Fruit fly (Drosophila melanogaster) whole organism, embryonic: ENCODE results near the gene CG6325.

Source experiments
- CG11093 ChIP-seq: fragments of 200-800 bp; sonication (Bioruptor generic); IDR thresholded peaks from 3 replicates; pipeline ENCODE4 v1.3.6; 2022; ENCODE audit warnings: missing biosample characterization, missing genetic modification characterization
- CG1233 ChIP-seq: fragments of 200-800 bp; sonication (Bioruptor generic); optimal IDR thresholded peaks from 4 replicates; lab custom pipeline; 2018; ENCODE audit warnings: missing biosample characterization, mild to moderate bottlenecking, missing genetic modification characterization
- CG1529 ChIP-seq: fragments of 200-800 bp; sonication (Bioruptor generic); optimal IDR thresholded peaks from 3 replicates; lab custom pipeline; 2018; ENCODE audit warnings: missing biosample characterization, missing genetic modification characterization
- CG15601 ChIP-seq: fragments of 200-800 bp; sonication (Bioruptor generic); optimal IDR thresholded peaks from 3 replicates; lab custom pipeline; 2019; ENCODE audit warnings: missing biosample characterization, mild to moderate bottlenecking, missing genetic modification characterization, moderate library complexity
- CG17186 ChIP-seq: fragments of 200-800 bp; sonication (Bioruptor generic); optimal IDR thresholded peaks from 3 replicates; lab custom pipeline; 2017; ENCODE audit warnings: missing biosample characterization, missing genetic modification reagents, missing genetic modification characterization
- CG17328 ChIP-seq: fragments of 200-800 bp; sonication (Bioruptor generic); IDR thresholded peaks from 2 replicates; pipeline ENCODE4 v1.3.6; 2022; ENCODE audit warnings: missing biosample characterization, missing genetic modification characterization
- CG17385 ChIP-seq: fragments of 200-800 bp; sonication (Bioruptor generic); optimal IDR thresholded peaks from 3 replicates; lab custom pipeline; 2018; ENCODE audit warnings: missing biosample characterization, mild to moderate bottlenecking, missing genetic modification characterization
- CG18764 ChIP-seq: fragments of 200-800 bp; sonication (Bioruptor generic); optimal IDR thresholded peaks from 3 replicates; lab custom pipeline; 2016; ENCODE audit warnings: missing biosample characterization, missing genetic modification characterization
- CG2875 ChIP-seq: fragments of 200-800 bp; sonication (Bioruptor generic); optimal IDR thresholded peaks from 2 replicates; lab custom pipeline; 2017; ENCODE audit warnings: missing biosample characterization, mild to moderate bottlenecking, missing genetic modification characterization, missing genetic modification reagents
- CG33213 ChIP-seq: fragments of 200-800 bp; sonication (Bioruptor generic); optimal IDR thresholded peaks from 3 replicates; lab custom pipeline; 2016; ENCODE audit warnings: missing biosample characterization, missing genetic modification characterization
- CG33557 ChIP-seq: fragments of 200-800 bp; sonication (Bioruptor generic); optimal IDR thresholded peaks from 2 replicates; lab custom pipeline; 2019; ENCODE audit warnings: missing biosample characterization, mild to moderate bottlenecking, missing genetic modification characterization, moderate library complexity
- CG42726 ChIP-seq: fragments of 200-800 bp; sonication (Bioruptor generic); IDR thresholded peaks from 2 replicates; pipeline ENCODE4 v1.3.6; 2022; ENCODE audit warnings: missing biosample characterization, missing genetic modification characterization; ENCODE audit not compliant: partially characterized antibody
- CG4617 ChIP-seq: fragments of 200-800 bp; sonication (Bioruptor generic); optimal IDR thresholded peaks from 3 replicates; lab custom pipeline; 2016; ENCODE audit warnings: missing biosample characterization, missing genetic modification characterization, borderline replicate concordance
- CG6683 ChIP-seq: fragments of 200-800 bp; sonication (Bioruptor generic); optimal IDR thresholded peaks from 2 replicates; lab custom pipeline; 2017; ENCODE audit warnings: missing biosample characterization, mild to moderate bottlenecking, missing genetic modification characterization, missing genetic modification reagents
- CG7928 ChIP-seq: fragments of 200-800 bp; sonication (Bioruptor generic); optimal IDR thresholded peaks from 2 replicates; lab custom pipeline; 2017; ENCODE audit warnings: missing biosample characterization, mild to moderate bottlenecking, missing genetic modification characterization
- CG8924 ChIP-seq: fragments of 200-800 bp; optimal IDR thresholded peaks from 3 replicates; lab custom pipeline; 2019; ENCODE audit warnings: missing biosample characterization, mild to moderate bottlenecking, missing genetic modification characterization, moderate library complexity
- CG9932 ChIP-seq: fragments of 200-800 bp; sonication (Bioruptor generic); IDR thresholded peaks from 2 replicates; pipeline ENCODE4 v1.3.6; 2022; ENCODE audit warnings: missing biosample characterization, missing genetic modification characterization
- HLH3B ChIP-seq: fragments of 200-800 bp; sonication (Bioruptor generic); IDR thresholded peaks from 2 replicates; pipeline ENCODE4 v1.3.6; 2022; ENCODE audit warnings: missing biosample characterization, missing genetic modification characterization
- Hmr ChIP-seq: fragments of 200-800 bp; sonication (Bioruptor generic); optimal IDR thresholded peaks from 3 replicates; lab custom pipeline; 2017; ENCODE audit warnings: mild to moderate bottlenecking, missing biosample characterization, missing genetic modification reagents, missing genetic modification characterization
- Lhr ChIP-seq: fragments of 200-800 bp; sonication (Bioruptor generic); optimal IDR thresholded peaks from 3 replicates; lab custom pipeline; 2017; ENCODE audit warnings: mild to moderate bottlenecking, missing biosample characterization, missing genetic modification reagents, missing genetic modification characterization
- Mes4 ChIP-seq: fragments of 200-800 bp; sonication (Bioruptor generic); optimal IDR thresholded peaks from 2 replicates; lab custom pipeline; 2016; ENCODE audit warnings: missing biosample characterization, missing genetic modification characterization
- Ptx1 ChIP-seq: fragments of 200-800 bp; sonication (Bioruptor generic); IDR thresholded peaks from 2 replicates; pipeline ENCODE4 v1.3.6; 2022; ENCODE audit warnings: missing biosample characterization, missing genetic modification characterization
- Sry-δ ChIP-seq: fragments of 200-800 bp; sonication (Bioruptor generic); optimal IDR thresholded peaks from 2 replicates; lab custom pipeline; 2016; ENCODE audit warnings: missing biosample characterization, missing genetic modification characterization
- Stat92E ChIP-seq, 3 experiments: fragments of >200 bp in 2 of 3; fragments of 200-800 bp in 1 of 3; sonication (Bioruptor generic) in 1 of 3; optimal IDR thresholded peaks; 2 replicates each; lab custom pipeline; 2017 to 2019; ENCODE audit warnings: missing biosample characterization in 3 of 3, missing genetic modification characterization in 3 of 3, mild to moderate bottlenecking in 1 of 3, moderate library complexity in 1 of 3
- ash1 ChIP-seq: fragments of 200-800 bp; sonication (Bioruptor generic); optimal IDR thresholded peaks from 2 replicates; lab custom pipeline; 2018; ENCODE audit warnings: missing biosample characterization, mild to moderate bottlenecking, missing genetic modification characterization
- bcd ChIP-seq: fragments of 200-800 bp; sonication (Bioruptor generic); optimal IDR thresholded peaks from 2 replicates; lab custom pipeline; 2017; ENCODE audit warnings: missing biosample characterization, mild to moderate bottlenecking, missing genetic modification characterization
- crc ChIP-seq: fragments of 200-800 bp; sonication (Bioruptor generic); optimal IDR thresholded peaks from 2 replicates; lab custom pipeline; 2016; ENCODE audit warnings: missing biosample characterization, missing genetic modification characterization
- dmrt99B ChIP-seq: fragments of 200-800 bp; sonication (Bioruptor generic); optimal IDR thresholded peaks from 2 replicates; lab custom pipeline; 2018; ENCODE audit warnings: missing biosample characterization, mild to moderate bottlenecking, missing genetic modification characterization, moderate library complexity
- fd102C ChIP-seq: fragments of 200-800 bp; sonication (Bioruptor generic); optimal IDR thresholded peaks from 2 replicates; lab custom pipeline; 2018; ENCODE audit warnings: missing biosample characterization, mild to moderate bottlenecking, missing genetic modification characterization, moderate library complexity
- fd96Cb ChIP-seq: fragments of 200-800 bp; sonication (Bioruptor generic); optimal IDR thresholded peaks from 2 replicates; lab custom pipeline; 2018; ENCODE audit warnings: missing biosample characterization, mild to moderate bottlenecking, missing genetic modification characterization, moderate library complexity
- gce ChIP-seq: fragments of 200-800 bp; sonication (Bioruptor generic); IDR thresholded peaks from 3 replicates; pipeline ENCODE4 v1.3.6; 2022; ENCODE audit warnings: missing biosample characterization, missing genetic modification characterization
- gem ChIP-seq: fragments of 200-800 bp; sonication (Bioruptor generic); optimal IDR thresholded peaks from 2 replicates; lab custom pipeline; 2019; ENCODE audit warnings: missing biosample characterization, mild to moderate bottlenecking, missing genetic modification characterization, moderate library complexity
- gsb ChIP-seq: fragments of 200-800 bp; sonication (Bioruptor generic); IDR thresholded peaks from 2 replicates; pipeline ENCODE4 v1.3.6; 2022; ENCODE audit warnings: missing biosample characterization, missing genetic modification characterization
- insv ChIP-seq, 2 experiments: fragments of 200-800 bp; sonication (Bioruptor generic); optimal IDR thresholded peaks; 3 replicates each; lab custom pipeline; 2016 to 2018; ENCODE audit warnings: missing biosample characterization in 2 of 2, missing genetic modification characterization in 2 of 2
- inv ChIP-seq: fragments of 200-800 bp; sonication (Bioruptor generic); IDR thresholded peaks from 2 replicates; pipeline ENCODE4 v1.3.6; 2022; ENCODE audit warnings: missing biosample characterization, missing genetic modification characterization; ENCODE audit not compliant: partially characterized antibody
- kay ChIP-seq: fragments of 200-800 bp; sonication (Bioruptor generic); optimal IDR thresholded peaks from 2 replicates; lab custom pipeline; 2016; ENCODE audit warnings: missing biosample characterization, missing genetic modification characterization
- ken ChIP-seq: fragments of 200-800 bp; sonication (Bioruptor generic); IDR thresholded peaks from 3 replicates; pipeline ENCODE4 v1.3.6; 2022; ENCODE audit warnings: missing biosample characterization, missing genetic modification characterization
- p53 ChIP-seq: fragments of 200-800 bp; sonication (Bioruptor generic); optimal IDR thresholded peaks from 2 replicates; lab custom pipeline; 2016; ENCODE audit warnings: missing biosample characterization, missing genetic modification characterization
- pita ChIP-seq: fragments of 200-800 bp; sonication (Bioruptor generic); optimal IDR thresholded peaks from 2 replicates; lab custom pipeline; 2017; ENCODE audit warnings: missing biosample characterization, mild to moderate bottlenecking, missing genetic modification characterization
- rib ChIP-seq: fragments of 200-800 bp; sonication (Bioruptor generic); IDR thresholded peaks from 2 replicates; pipeline ENCODE4 v1.3.6; 2022; ENCODE audit warnings: missing biosample characterization, missing genetic modification characterization
- run ChIP-seq: fragments of 200-800 bp; sonication (Bioruptor generic); optimal IDR thresholded peaks from 3 replicates; lab custom pipeline; 2018; ENCODE audit warnings: missing biosample characterization, mild to moderate bottlenecking, missing genetic modification characterization
- slou ChIP-seq: fragments of 200-800 bp; sonication (Bioruptor generic); optimal IDR thresholded peaks from 3 replicates; lab custom pipeline; 2016; ENCODE audit warnings: missing biosample characterization, missing genetic modification characterization
- sug ChIP-seq: fragments of 200-800 bp; optimal IDR thresholded peaks from 2 replicates; lab custom pipeline; 2019; ENCODE audit warnings: missing biosample characterization, mild to moderate bottlenecking, missing genetic modification characterization, moderate library complexity
- tgo ChIP-seq: fragments of 200-800 bp; sonication (Bioruptor generic); IDR thresholded peaks from 3 replicates; pipeline ENCODE4 v1.3.6; 2022; ENCODE audit warnings: missing biosample characterization, missing genetic modification characterization
- tin ChIP-seq: fragments of 200-800 bp; sonication (Bioruptor generic); optimal IDR thresholded peaks from 3 replicates; lab custom pipeline; 2016; ENCODE audit warnings: missing biosample characterization, missing genetic modification characterization
- tx ChIP-seq: fragments of 200-800 bp; sonication (Bioruptor generic); optimal IDR thresholded peaks from 2 replicates; lab custom pipeline; 2016; ENCODE audit warnings: missing biosample characterization, missing genetic modification characterization
- usp ChIP-seq: fragments of >200 bp; optimal IDR thresholded peaks from 2 replicates; lab custom pipeline; 2017; ENCODE audit warnings: missing biosample characterization, missing genetic modification characterization
- wdn ChIP-seq: fragments of 200-800 bp; sonication (Bioruptor generic); IDR thresholded peaks from 2 replicates; pipeline ENCODE4 v1.3.6; 2022; ENCODE audit warnings: missing biosample characterization, missing genetic modification characterization
- wek ChIP-seq: fragments of 200-800 bp; sonication (Bioruptor generic); optimal IDR thresholded peaks from 3 replicates; lab custom pipeline; 2018; ENCODE audit warnings: missing biosample characterization, mild to moderate bottlenecking, missing genetic modification characterization, moderate library complexity
- yki ChIP-seq: fragments of >200 bp; optimal IDR thresholded peaks from 3 replicates; lab custom pipeline; 2018
- zen2 ChIP-seq: fragments of 200-800 bp; sonication (Bioruptor generic); IDR thresholded peaks from 3 replicates; pipeline ENCODE4 v1.3.6; 2022; ENCODE audit warnings: missing biosample characterization, missing genetic modification characterization; ENCODE audit not compliant: partially characterized antibody

The CG6325 gene

dm6 chr3R:10415923-10416322 is 8.8 kb upstream of the CG6325 start, which contains the start of gene CG6345 (continued):
- TF ChIP-seq tx (GFP tag; lab: Kevin White, UChicago) (peak; percentile 57), Mes4 (GFP tag; lab: Kevin White, UChicago) (peak; percentile 85), HLH3B (GFP tag; lab: Robert Waterston, UW) (peak; percentile 78), gsb (GFP tag; lab: Robert Waterston, UW) (peak; percentile 54; the same call in 1 of the 2 replicates), CG4617 (peak; percentile 60), CG15601 (peak; percentile 80), pita (GFP tag; lab: Kevin White, UChicago) (no peak), yki (lab: Kevin White, UChicago) (no peak), CG9932 (GFP tag; lab: Robert Waterston, UW) (peak; percentile 69), inv (no peak), usp (GFP tag; lab: Kevin White, UChicago) (no peak), CG17328 (GFP tag; lab: Robert Waterston, UW) (peak; percentile 78), CG33557 (peak; percentile 78), tgo (peak; percentile 73), CG11093 (GFP tag; lab: Robert Waterston, UW) (no peak), fd96Cb (tag; lab: Kevin White, UChicago) (peak; percentile 76), wdn (GFP tag; lab: Robert Waterston, UW) (no peak), Sry-δ (GFP tag; lab: Kevin White, UChicago) (peak; percentile 55), Hmr (GFP tag; lab: Kevin White, UChicago) (peak; percentile 89), dmrt99B (tag; lab: Kevin White, UChicago) (peak; percentile 79), kay (GFP tag; lab: Kevin White, UChicago) (peak; percentile 4), CG8924 (peak; percentile 54), tin (GFP tag; lab: Kevin White, UChicago) (peak; percentile 92), run (tag; lab: Kevin White, UChicago) (peak; percentile 21), bcd (peak; percentile 88), insv (GFP tag; optimal IDR thresholded peaks at IDR 0.05; lab: Kevin White, UChicago) (peak in 1 of 2 experiments; percentile 65), sug (peak; percentile 77), ash1 (GFP tag; lab: Kevin White, UChicago) (peak; percentile 46), CG18764 (GFP tag; lab: Kevin White, UChicago) (peak; percentile 85), Stat92E (GFP tag; optimal IDR thresholded peaks at IDR 0.05; lab: Kevin White, UChicago) (peak in 1 of 3 experiments; percentile 36), gem (tag; lab: Kevin White, UChicago) (peak; percentile 78), CG2875 (GFP tag; lab: Kevin White, UChicago) (peak; percentile 89), CG17186 (GFP tag; lab: Kevin White, UChicago) (peak; percentile 74), slou (peak; percentile 54), crc (GFP tag; lab: Kevin White, UChicago) (peak; percentile 1), rib (GFP tag; lab: Robert Waterston, UW) (no peak), ken (GFP tag; lab: Robert Waterston, UW) (peak; percentile 67; the same call in 1 of the 3 replicates), wek (GFP tag; lab: Kevin White, UChicago) (peak; percentile 85), zen2 (no peak), CG17385 (GFP tag; lab: Kevin White, UChicago) (peak; percentile 81), Lhr (peak; percentile 86), Ptx1 (peak; percentile 71), gce (GFP tag; lab: Robert Waterston, UW) (peak; percentile 77; the same call in 2 of the 3 replicates), CG33213 (GFP tag; lab: Kevin White, UChicago) (peak; percentile 90), CG6683 (GFP tag; lab: Kevin White, UChicago) (peak; percentile 81), CG1529 (peak; percentile 84), fd102C (GFP tag; lab: Kevin White, UChicago) (peak; percentile 79), CG7928 (GFP tag; lab: Kevin White, UChicago) (peak; percentile 94), p53 (GFP tag; lab: Kevin White, UChicago) (peak; percentile 72), CG1233 (GFP tag; lab: Kevin White, UChicago) (peak; percentile 92), CG42726 (GFP tag; lab: Robert Waterston, UW) (no peak)
